Worm (Caenorhabditis elegans) whole organism, late embryonic: ENCODE measurements around the gene str-111.

Experiments
- K02D7.2 ChIP-seq: sonication (generic microtip); optimal IDR thresholded peaks from 2 replicates; lab custom pipeline; 2017; ENCODE audit warnings: mild to moderate bottlenecking, missing genetic modification characterization, missing compliant biosample characterization
- ceh-18 ChIP-seq: sonication (generic microtip); optimal IDR thresholded peaks from 2 replicates; lab custom pipeline; 2016; ENCODE audit warnings: missing genetic modification characterization, missing compliant biosample characterization
- ceh-24 ChIP-seq: sonication (generic microtip); optimal IDR thresholded peaks from 2 replicates; lab custom pipeline; 2016; ENCODE audit warnings: mild to moderate bottlenecking, missing genetic modification characterization, missing compliant biosample characterization
- elt-4 ChIP-seq: sonication (generic microtip); optimal IDR thresholded peaks from 2 replicates; lab custom pipeline; 2016; ENCODE audit warnings: missing genetic modification characterization, missing compliant biosample characterization
- fkh-10 ChIP-seq: fragments of 150-350 bp; optimal IDR thresholded peaks from 2 replicates; lab custom pipeline; 2014; ENCODE audit warnings: missing biosample characterization, missing genetic modification reagents, missing genetic modification characterization
- madf-2 ChIP-seq: sonication (generic microtip); optimal IDR thresholded peaks from 2 replicates; lab custom pipeline; 2017; ENCODE audit warnings: missing genetic modification characterization, missing compliant biosample characterization
- nhr-11 ChIP-seq: fragments of 150-350 bp; optimal IDR thresholded peaks from 2 replicates; lab custom pipeline; 2014; ENCODE audit warnings: missing biosample characterization, missing genetic modification characterization
- nhr-232 ChIP-seq: sonication (generic microtip); optimal IDR thresholded peaks from 2 replicates; lab custom pipeline; 2016; ENCODE audit warnings: missing genetic modification characterization, missing compliant biosample characterization
- pag-3 ChIP-seq: sonication (generic microtip); optimal IDR thresholded peaks from 2 replicates; lab custom pipeline; 2016; ENCODE audit warnings: missing compliant biosample characterization, missing genetic modification characterization, borderline replicate concordance
- pqm-1 ChIP-seq: sonication (generic microtip); optimal IDR thresholded peaks from 2 replicates; lab custom pipeline; 2016; ENCODE audit warnings: missing genetic modification characterization, missing compliant biosample characterization
- rnt-1 ChIP-seq: sonication (generic microtip); optimal IDR thresholded peaks from 2 replicates; lab custom pipeline; 2016; ENCODE audit warnings: missing genetic modification characterization, missing compliant biosample characterization
- ttx-3 ChIP-seq: sonication (generic microtip); optimal IDR thresholded peaks from 2 replicates; lab custom pipeline; 2016; ENCODE audit warnings: missing genetic modification reagents, missing genetic modification characterization, missing compliant biosample characterization

DNA sequence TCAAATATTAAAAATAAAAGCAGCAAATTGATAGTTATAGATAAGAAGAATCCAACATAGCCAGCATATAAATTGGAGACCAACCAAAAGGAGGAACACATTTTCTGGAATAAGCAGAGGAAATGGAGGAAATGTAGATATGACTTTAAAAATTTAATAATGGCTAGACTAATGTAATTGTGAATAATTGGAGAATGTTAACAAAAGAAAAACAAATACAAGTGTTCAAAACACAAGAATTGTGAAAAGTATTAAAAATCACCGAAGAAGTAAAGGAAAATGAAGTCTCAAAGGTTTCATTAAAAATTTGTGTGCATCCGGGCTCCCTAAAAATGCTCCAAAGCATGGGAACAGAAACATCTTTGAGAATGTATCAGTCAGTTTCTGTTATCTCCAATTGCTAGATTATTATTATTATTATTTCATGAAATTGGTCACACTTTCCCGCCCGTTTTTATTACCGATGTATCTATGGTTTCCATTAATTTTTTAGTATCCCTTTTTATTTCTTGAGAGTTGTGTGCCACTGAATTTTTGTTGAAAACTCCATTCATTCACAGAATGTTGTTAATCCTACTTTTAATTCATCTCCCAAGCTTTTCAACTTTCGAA is 6.7 kb downstream of the str-111 start, which contains the start of the genes str-109 and F10A3.11:
- TF ChIP-seq ttx-3 (tag; lab: Kevin White, UChicago) (no peak), pag-3 (no peak), elt-4 (tag; lab: Kevin White, UChicago) (no peak), fkh-10 (GFP tag; lab: Kevin White, UChicago) (no peak), nhr-232 (no peak), ceh-24 (no peak), K02D7.2 (tag; lab: Kevin White, UChicago) (no peak), pqm-1 (tag; lab: Kevin White, UChicago) (no peak), rnt-1 (tag; lab: Kevin White, UChicago) (no peak), ceh-18 (tag; lab: Kevin White, UChicago) (no peak), madf-2 (no peak), nhr-11 (no peak)
